Fruit fly (Drosophila melanogaster) whole organism, prepupa: ENCODE results near the gene Abcd3.

Experiments used
- CG10669 ChIP-seq: fragments of 200-800 bp; sonication (Bioruptor generic); optimal IDR thresholded peaks from 3 replicates; lab custom pipeline; 2018; ENCODE audit warnings: missing biosample characterization, mild to moderate bottlenecking, missing genetic modification characterization, moderate library complexity
- CG31627 ChIP-seq: fragments of 200-800 bp; sonication (Bioruptor generic); optimal IDR thresholded peaks from 3 replicates; lab custom pipeline; 2016; ENCODE audit warnings: missing biosample characterization, missing genetic modification characterization
- CG6792 ChIP-seq: fragments of 200-800 bp; sonication (Bioruptor generic); optimal IDR thresholded peaks from 3 replicates; lab custom pipeline; 2016; ENCODE audit warnings: missing biosample characterization, missing genetic modification characterization
- CG7368 ChIP-seq: fragments of 200-800 bp; sonication (Bioruptor generic); optimal IDR thresholded peaks from 3 replicates; lab custom pipeline; 2016; ENCODE audit warnings: missing biosample characterization, missing genetic modification characterization
- dac ChIP-seq: fragments of 200-800 bp; sonication (Bioruptor generic); optimal IDR thresholded peaks from 2 replicates; lab custom pipeline; 2017; ENCODE audit warnings: missing biosample characterization, mild to moderate bottlenecking, missing genetic modification characterization
- spab ChIP-seq: fragments of 200-800 bp; sonication (Bioruptor generic); optimal IDR thresholded peaks from 2 replicates; lab custom pipeline; 2017; ENCODE audit warnings: missing biosample characterization, mild to moderate bottlenecking, missing genetic modification characterization, missing genetic modification reagents

DNA sequence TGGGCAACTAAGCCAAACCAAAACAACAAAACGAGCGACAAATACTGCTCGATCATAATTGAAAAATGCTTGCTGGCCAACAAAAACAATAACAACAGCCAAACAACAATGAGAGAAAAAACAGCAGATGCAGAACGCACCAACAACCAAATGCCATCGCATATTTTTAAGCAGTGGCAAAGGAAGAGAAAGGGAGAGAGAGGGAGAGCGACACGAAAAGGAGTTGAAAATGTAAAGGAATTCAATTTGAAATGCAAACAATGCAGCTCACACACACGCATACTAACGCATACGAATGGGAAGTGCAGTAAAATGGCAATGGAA, 38.0 kb downstream of the Abcd3 start:
- no peak for TF ChIP-seq CG31627 (GFP tag; lab: Kevin White, UChicago)
- TF ChIP-seq CG6792 (GFP tag; lab: Kevin White, UChicago), result no peak
- no peak for TF ChIP-seq CG7368 (GFP tag; lab: Kevin White, UChicago)
- TF ChIP-seq spab (GFP tag; lab: Kevin White, UChicago), result no peak
- TF ChIP-seq CG10669, result no peak
- no peak for TF ChIP-seq dac (GFP tag; lab: Kevin White, UChicago)
